Fruit fly (Drosophila melanogaster) whole organism, embryonic: ENCODE measurements around the gene mRpL55.

Source experiments
- Atf-2 ChIP-seq: fragments of 200-800 bp; sonication (Bioruptor generic); optimal IDR thresholded peaks from 2 replicates; lab custom pipeline; 2016; ENCODE audit warnings: missing biosample characterization, missing genetic modification characterization
- B-H1 ChIP-seq: fragments of 200-800 bp; sonication (Bioruptor generic); IDR thresholded peaks from 3 replicates; pipeline ENCODE4 v1.3.6; 2022; ENCODE audit warnings: missing biosample characterization, missing genetic modification characterization
- B-H2 ChIP-seq: fragments of 200-800 bp; sonication (Bioruptor generic); optimal IDR thresholded peaks from 2 replicates; lab custom pipeline; 2018; ENCODE audit warnings: missing biosample characterization, mild to moderate bottlenecking, missing genetic modification characterization
- CG11560 ChIP-seq: fragments of 200-800 bp; sonication (Bioruptor generic); IDR thresholded peaks from 3 replicates; pipeline ENCODE4 v1.3.6; 2022; ENCODE audit warnings: missing biosample characterization, missing genetic modification characterization
- CG12659 ChIP-seq: fragments of 200-800 bp; sonication (Bioruptor generic); optimal IDR thresholded peaks from 3 replicates; lab custom pipeline; 2017; ENCODE audit warnings: mild to moderate bottlenecking, missing biosample characterization, missing genetic modification reagents, missing genetic modification characterization
- CG12942 ChIP-seq: fragments of 200-800 bp; sonication (Bioruptor generic); optimal IDR thresholded peaks from 3 replicates; lab custom pipeline; 2016; ENCODE audit warnings: missing biosample characterization, missing genetic modification characterization
- CG15011 ChIP-seq: fragments of 200-800 bp; sonication (Bioruptor generic); optimal IDR thresholded peaks from 3 replicates; lab custom pipeline; 2018; ENCODE audit warnings: missing biosample characterization, mild to moderate bottlenecking, missing genetic modification characterization
- CG15269 ChIP-seq: fragments of 200-800 bp; sonication (Bioruptor generic); optimal IDR thresholded peaks from 2 replicates; lab custom pipeline; 2018; ENCODE audit warnings: missing biosample characterization, mild to moderate bottlenecking, missing genetic modification characterization, moderate library complexity
- CG1529 ChIP-seq: fragments of 200-800 bp; sonication (Bioruptor generic); optimal IDR thresholded peaks from 3 replicates; lab custom pipeline; 2018; ENCODE audit warnings: missing biosample characterization, missing genetic modification characterization
- CG17359 ChIP-seq: fragments of 200-800 bp; sonication (Bioruptor generic); optimal IDR thresholded peaks from 3 replicates; lab custom pipeline; 2018; ENCODE audit warnings: missing biosample characterization, mild to moderate bottlenecking, missing genetic modification characterization, moderate library complexity
- CG3281 ChIP-seq: fragments of 200-800 bp; sonication (Bioruptor generic); optimal IDR thresholded peaks from 3 replicates; lab custom pipeline; 2017; ENCODE audit warnings: missing biosample characterization, mild to moderate bottlenecking, missing genetic modification characterization
- CG34422 ChIP-seq: fragments of 200-800 bp; sonication (Bioruptor generic); IDR thresholded peaks from 3 replicates; pipeline ENCODE4 v1.3.6; 2022; ENCODE audit warnings: missing biosample characterization, missing genetic modification characterization
- CG6791 ChIP-seq: fragments of 200-800 bp; sonication (Bioruptor generic); IDR thresholded peaks from 3 replicates; pipeline ENCODE4 v1.3.6; 2022; ENCODE audit warnings: missing biosample characterization, missing genetic modification characterization; ENCODE audit not compliant: partially characterized antibody
- CG6813 ChIP-seq: fragments of 200-800 bp; sonication (Bioruptor generic); optimal IDR thresholded peaks from 2 replicates; lab custom pipeline; 2017; ENCODE audit warnings: missing biosample characterization, missing genetic modification characterization, mild to moderate bottlenecking, moderate library complexity, missing genetic modification reagents
- CG9437 ChIP-seq: fragments of 200-800 bp; sonication (Bioruptor generic); optimal IDR thresholded peaks from 2 replicates; lab custom pipeline; 2018; ENCODE audit warnings: missing biosample characterization, mild to moderate bottlenecking, missing genetic modification characterization
- E2f2 ChIP-seq: fragments of 200-800 bp; sonication (Bioruptor generic); IDR thresholded peaks from 2 replicates; pipeline ENCODE4 v1.3.6; 2022; ENCODE audit warnings: missing biosample characterization, missing genetic modification characterization
- HLH4C ChIP-seq: fragments of 200-800 bp; sonication (Bioruptor generic); IDR thresholded peaks from 3 replicates; pipeline ENCODE4 v1.3.6; 2022; ENCODE audit warnings: missing biosample characterization, missing genetic modification characterization; ENCODE audit not compliant: partially characterized antibody
- Hand ChIP-seq: fragments of 200-800 bp; sonication (Bioruptor generic); optimal IDR thresholded peaks from 2 replicates; lab custom pipeline; 2017; ENCODE audit warnings: mild to moderate bottlenecking, missing biosample characterization, missing genetic modification reagents, missing genetic modification characterization
- HmgZ ChIP-seq: fragments of 200-800 bp; sonication (Bioruptor generic); optimal IDR thresholded peaks from 2 replicates; lab custom pipeline; 2018; ENCODE audit warnings: missing biosample characterization, mild to moderate bottlenecking, missing genetic modification characterization
- Hmr ChIP-seq: fragments of 200-800 bp; sonication (Bioruptor generic); optimal IDR thresholded peaks from 3 replicates; lab custom pipeline; 2017; ENCODE audit warnings: mild to moderate bottlenecking, missing biosample characterization, missing genetic modification reagents, missing genetic modification characterization
- Hr51 ChIP-seq, 2 experiments: fragments of 200-800 bp; sonication (Bioruptor generic); optimal IDR thresholded peaks; 2 replicates in 1 of 2; 3 replicates in 1 of 2; lab custom pipeline; 2016 to 2018; ENCODE audit warnings: missing biosample characterization in 2 of 2, missing genetic modification characterization in 2 of 2, mild to moderate bottlenecking in 1 of 2, moderate library complexity in 1 of 2
- Jarid2 ChIP-seq: fragments of 200-800 bp; sonication (Bioruptor generic); optimal IDR thresholded peaks from 3 replicates; lab custom pipeline; 2017; ENCODE audit warnings: mild to moderate bottlenecking, missing biosample characterization, missing genetic modification reagents, missing genetic modification characterization
- NfI ChIP-seq: fragments of 200-800 bp; sonication (Bioruptor generic); optimal IDR thresholded peaks from 3 replicates; lab custom pipeline; 2018; ENCODE audit warnings: missing biosample characterization, mild to moderate bottlenecking, missing genetic modification characterization, moderate library complexity
- PHDP ChIP-seq: fragments of 200-800 bp; sonication (Bioruptor generic); optimal IDR thresholded peaks from 3 replicates; lab custom pipeline; 2018; ENCODE audit warnings: missing biosample characterization, mild to moderate bottlenecking, missing genetic modification characterization, moderate library complexity
- Six4 ChIP-seq: fragments of 200-800 bp; sonication (Bioruptor generic); optimal IDR thresholded peaks from 2 replicates; lab custom pipeline; 2016; ENCODE audit warnings: missing biosample characterization, missing genetic modification characterization
- Sox102F ChIP-seq: fragments of 200-800 bp; sonication (Bioruptor generic); optimal IDR thresholded peaks from 2 replicates; lab custom pipeline; 2018; ENCODE audit warnings: missing biosample characterization, mild to moderate bottlenecking, missing genetic modification characterization, moderate library complexity
- Stat92E ChIP-seq, 3 experiments: fragments of >200 bp in 2 of 3; fragments of 200-800 bp in 1 of 3; sonication (Bioruptor generic) in 1 of 3; optimal IDR thresholded peaks; 2 replicates each; lab custom pipeline; 2017 to 2019; ENCODE audit warnings: missing biosample characterization in 3 of 3, missing genetic modification characterization in 3 of 3, mild to moderate bottlenecking in 1 of 3, moderate library complexity in 1 of 3
- YL-1 ChIP-seq: fragments of 200-800 bp; sonication (Bioruptor generic); optimal IDR thresholded peaks from 3 replicates; lab custom pipeline; 2017; ENCODE audit warnings: missing biosample characterization, mild to moderate bottlenecking, missing genetic modification characterization
- az2 ChIP-seq: fragments of 200-800 bp; sonication (Bioruptor generic); optimal IDR thresholded peaks from 3 replicates; lab custom pipeline; 2016; ENCODE audit warnings: missing biosample characterization, missing genetic modification characterization
- chn ChIP-seq: fragments of 200-800 bp; sonication (Bioruptor generic); optimal IDR thresholded peaks from 2 replicates; lab custom pipeline; 2016; ENCODE audit warnings: missing biosample characterization, missing genetic modification characterization
- dmrt99B ChIP-seq: fragments of 200-800 bp; sonication (Bioruptor generic); optimal IDR thresholded peaks from 2 replicates; lab custom pipeline; 2018; ENCODE audit warnings: missing biosample characterization, mild to moderate bottlenecking, missing genetic modification characterization, moderate library complexity
- dysf ChIP-seq: fragments of 200-800 bp; sonication (Bioruptor generic); IDR thresholded peaks from 3 replicates; pipeline ENCODE4 v1.3.6; 2022; ENCODE audit warnings: missing biosample characterization, missing genetic modification characterization
- fd102C ChIP-seq: fragments of 200-800 bp; sonication (Bioruptor generic); optimal IDR thresholded peaks from 2 replicates; lab custom pipeline; 2018; ENCODE audit warnings: missing biosample characterization, mild to moderate bottlenecking, missing genetic modification characterization, moderate library complexity
- grau ChIP-seq: fragments of 200-800 bp; optimal IDR thresholded peaks from 3 replicates; lab custom pipeline; 2019; ENCODE audit warnings: missing biosample characterization, mild to moderate bottlenecking, missing genetic modification characterization, moderate library complexity
- grn ChIP-seq: fragments of 200-800 bp; sonication (Bioruptor generic); optimal IDR thresholded peaks from 3 replicates; lab custom pipeline; 2017; ENCODE audit warnings: missing biosample characterization, missing genetic modification characterization
- hb ChIP-seq: fragments of 200-800 bp; sonication (Bioruptor generic); IDR thresholded peaks from 3 replicates; pipeline ENCODE4 v1.3.6; 2022; ENCODE audit warnings: missing biosample characterization, missing genetic modification characterization; ENCODE audit not compliant: partially characterized antibody
- klu ChIP-seq: fragments of 200-800 bp; sonication (Bioruptor generic); IDR thresholded peaks from 2 replicates; pipeline ENCODE4 v1.3.6; 2022; ENCODE audit warnings: missing biosample characterization, missing genetic modification characterization
- mirr ChIP-seq: fragments of 200-800 bp; sonication (Bioruptor generic); optimal IDR thresholded peaks from 3 replicates; lab custom pipeline; 2018; ENCODE audit warnings: missing biosample characterization, mild to moderate bottlenecking, missing genetic modification characterization
- nau ChIP-seq: fragments of 200-800 bp; sonication (Bioruptor generic); optimal IDR thresholded peaks from 3 replicates; lab custom pipeline; 2017; ENCODE audit warnings: missing biosample characterization, mild to moderate bottlenecking, missing genetic modification characterization, missing genetic modification reagents
- nom ChIP-seq: fragments of 200-800 bp; sonication (Bioruptor generic); optimal IDR thresholded peaks from 2 replicates; lab custom pipeline; 2017; ENCODE audit warnings: missing biosample characterization, missing genetic modification characterization, mild to moderate bottlenecking, moderate library complexity, missing genetic modification reagents
- pfk ChIP-seq: fragments of 200-800 bp; sonication (Bioruptor generic); optimal IDR thresholded peaks from 2 replicates; lab custom pipeline; 2018; ENCODE audit warnings: missing biosample characterization, mild to moderate bottlenecking, missing genetic modification characterization, moderate library complexity
- pzg ChIP-seq: fragments of 200-800 bp; sonication (Bioruptor generic); optimal IDR thresholded peaks from 3 replicates; lab custom pipeline; 2018; ENCODE audit warnings: missing biosample characterization, mild to moderate bottlenecking, missing genetic modification characterization, moderate library complexity
- run ChIP-seq: fragments of 200-800 bp; sonication (Bioruptor generic); optimal IDR thresholded peaks from 3 replicates; lab custom pipeline; 2018; ENCODE audit warnings: missing biosample characterization, mild to moderate bottlenecking, missing genetic modification characterization
- salm ChIP-seq: fragments of 200-800 bp; sonication (Bioruptor generic); optimal IDR thresholded peaks from 2 replicates; lab custom pipeline; 2018; ENCODE audit warnings: missing biosample characterization, mild to moderate bottlenecking, missing genetic modification characterization
- sd ChIP-seq: fragments of 200-800 bp; sonication (Bioruptor generic); optimal IDR thresholded peaks from 3 replicates; lab custom pipeline; 2018; ENCODE audit warnings: missing biosample characterization, mild to moderate bottlenecking, missing genetic modification characterization, moderate library complexity
- sqz ChIP-seq: fragments of 200-800 bp; sonication (Bioruptor generic); optimal IDR thresholded peaks from 3 replicates; lab custom pipeline; 2018; ENCODE audit warnings: missing biosample characterization, mild to moderate bottlenecking, missing genetic modification characterization
- sug ChIP-seq: fragments of 200-800 bp; optimal IDR thresholded peaks from 2 replicates; lab custom pipeline; 2019; ENCODE audit warnings: missing biosample characterization, mild to moderate bottlenecking, missing genetic modification characterization, moderate library complexity
- trh ChIP-seq: fragments of 200-800 bp; sonication (Bioruptor generic); optimal IDR thresholded peaks from 2 replicates; lab custom pipeline; 2016; ENCODE audit warnings: missing biosample characterization, missing genetic modification characterization
- tup ChIP-seq: fragments of 200-800 bp; sonication (Bioruptor generic); optimal IDR thresholded peaks from 2 replicates; lab custom pipeline; 2016; ENCODE audit warnings: missing biosample characterization, mild to moderate bottlenecking, missing genetic modification characterization, moderate library complexity
- yki ChIP-seq: fragments of >200 bp; optimal IDR thresholded peaks from 3 replicates; lab custom pipeline; 2018

mRpL55 gene

DNA sequence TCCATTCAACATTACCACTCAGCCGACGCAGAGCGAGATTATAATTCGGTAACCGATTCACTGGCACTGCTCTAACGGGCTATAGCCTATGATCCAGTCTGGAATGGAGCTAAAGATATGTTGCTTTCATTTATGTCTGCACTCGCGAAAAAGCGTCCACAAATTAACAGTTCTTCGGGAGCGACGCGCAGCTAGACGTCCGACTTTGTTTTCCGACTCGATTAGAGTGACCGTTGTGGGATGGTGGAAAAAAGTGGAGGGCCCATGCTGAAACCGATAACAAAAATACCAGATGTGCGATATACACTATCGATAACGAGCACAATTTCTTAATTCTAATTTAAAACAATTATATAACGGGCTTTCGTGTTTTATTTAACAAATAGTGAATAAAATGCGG is 666 bp downstream of the mRpL55 start, which contains the start of gene cdi (continued):
- TF ChIP-seq B-H2: peak; percentile 43
- TF ChIP-seq sqz (GFP tag; lab: Kevin White, UChicago): peak; percentile 79
- no peak for TF ChIP-seq chn
- TF ChIP-seq pzg (GFP tag; lab: Kevin White, UChicago): peak; percentile 79
- no peak for TF ChIP-seq CG11560 (tag; lab: Robert Waterston, UW)
- TF ChIP-seq run: no peak
- TF ChIP-seq nom (GFP tag; lab: Kevin White, UChicago): peak; percentile 24
- peak; percentile 9 for TF ChIP-seq PHDP (tag; lab: Kevin White, UChicago)
- peak; percentile 27 for TF ChIP-seq grau
- TF ChIP-seq sug (tag; lab: Kevin White, UChicago): peak; percentile 52
- no peak for TF ChIP-seq Atf-2
- no peak for TF ChIP-seq Six4
- TF ChIP-seq CG15011 (GFP tag; lab: Kevin White, UChicago): no peak
- no peak for TF ChIP-seq klu (GFP tag; lab: Robert Waterston, UW)
- no peak for TF ChIP-seq CG17359 (tag; lab: Kevin White, UChicago)
- TF ChIP-seq Sox102F (GFP tag; lab: Kevin White, UChicago): no peak
- peak; percentile 47 for TF ChIP-seq CG12659 (GFP tag; lab: Kevin White, UChicago)
- TF ChIP-seq YL-1 (GFP tag; lab: Kevin White, UChicago): no peak
- peak; percentile 68 for TF ChIP-seq HLH4C (GFP tag; lab: Robert Waterston, UW)
- TF ChIP-seq yki: no peak
- TF ChIP-seq CG1529 (GFP tag; lab: Kevin White, UChicago): no peak
- no peak for TF ChIP-seq CG12942 (GFP tag; lab: Kevin White, UChicago)
- TF ChIP-seq az2: no peak
- no peak for TF ChIP-seq Hand
- TF ChIP-seq mirr (GFP tag; lab: Kevin White, UChicago): peak; percentile 9
- no peak for TF ChIP-seq CG9437 (GFP tag; lab: Kevin White, UChicago)
- TF ChIP-seq Stat92E (GFP tag; optimal IDR thresholded peaks at IDR 0.05; lab: Kevin White, UChicago): peak in 1 of 3 experiments; percentile 2
- TF ChIP-seq pfk (GFP tag; lab: Kevin White, UChicago): no peak
- no peak for TF ChIP-seq Hr51 (GFP tag; optimal IDR thresholded peaks at IDR 0.05; lab: Kevin White, UChicago)
- no peak for TF ChIP-seq B-H1 (GFP tag; lab: Robert Waterston, UW)
- peak; percentile 8 for TF ChIP-seq Hmr
- TF ChIP-seq hb (GFP tag; lab: Robert Waterston, UW): peak; percentile 61; the same call in 1 of the 3 replicates
- TF ChIP-seq CG15269 (tag; lab: Kevin White, UChicago): peak; percentile 24
- no peak for TF ChIP-seq CG6813 (GFP tag; lab: Kevin White, UChicago)
- TF ChIP-seq trh (GFP tag; lab: Kevin White, UChicago): no peak
- no peak for TF ChIP-seq tup (GFP tag; lab: Kevin White, UChicago)
- TF ChIP-seq Jarid2 (GFP tag; lab: Kevin White, UChicago): peak; percentile 96
- TF ChIP-seq fd102C: no peak
- TF ChIP-seq nau (GFP tag; lab: Kevin White, UChicago): no peak
- TF ChIP-seq E2f2 (GFP tag; lab: Robert Waterston, UW): peak; percentile 26; the same call in 1 of the 2 replicates
- TF ChIP-seq CG34422 (GFP tag; lab: Robert Waterston, UW): peak; percentile 41; the same call in 1 of the 3 replicates
- TF ChIP-seq CG3281 (GFP tag; lab: Kevin White, UChicago): no peak
- peak; percentile 15 for TF ChIP-seq salm
- no peak for TF ChIP-seq dmrt99B
- no peak for TF ChIP-seq NfI (GFP tag; lab: Kevin White, UChicago)
- TF ChIP-seq dysf: no peak; the same call in 2 of the 3 replicates
- peak; percentile 66 for TF ChIP-seq HmgZ (tag; lab: Kevin White, UChicago)
- no peak for TF ChIP-seq grn (GFP tag; lab: Kevin White, UChicago)
- peak; percentile 10 for TF ChIP-seq sd (tag; lab: Kevin White, UChicago)
- peak; percentile 77 for TF ChIP-seq CG6791 (GFP tag; lab: Robert Waterston, UW)
